Worm (Caenorhabditis elegans) whole organism, L2 larva: ENCODE results near the gene W05H7.1.

ENCODE experiments used
- aly-2 ChIP-seq: fragments of 150-350 bp; optimal IDR thresholded peaks from 2 replicates; lab custom pipeline; 2014; ENCODE audit warnings: missing biosample characterization, missing genetic modification characterization
- ceh-16 ChIP-seq: fragments of 150-350 bp; optimal IDR thresholded peaks from 2 replicates; lab custom pipeline; 2014; ENCODE audit warnings: missing biosample characterization, missing genetic modification characterization
- egl-27 ChIP-seq: sonication (generic microtip); optimal IDR thresholded peaks from 3 replicates; lab custom pipeline; 2017; ENCODE audit warnings: missing biosample characterization, missing genetic modification reagents, missing genetic modification characterization
- elt-1 ChIP-seq: fragments of 150-350 bp; optimal IDR thresholded peaks from 2 replicates; lab custom pipeline; 2014; ENCODE audit warnings: missing biosample characterization, missing genetic modification characterization
- elt-3 ChIP-seq: sonication (generic microtip); optimal IDR thresholded peaks from 2 replicates; lab custom pipeline; 2017; ENCODE audit warnings: missing biosample characterization, missing genetic modification characterization
- lin-39 ChIP-seq: fragments of 150-350 bp; optimal IDR thresholded peaks from 2 replicates; lab custom pipeline; 2014; ENCODE audit warnings: missing biosample characterization, missing genetic modification reagents, missing genetic modification characterization
- nhr-10 ChIP-seq: sonication (generic microtip); optimal IDR thresholded peaks from 2 replicates; lab custom pipeline; 2017; ENCODE audit warnings: missing biosample characterization, missing genetic modification characterization
- nhr-12 ChIP-seq: fragments of 150-350 bp; optimal IDR thresholded peaks from 2 replicates; lab custom pipeline; 2014; ENCODE audit warnings: missing biosample characterization, missing genetic modification characterization
- nhr-129 ChIP-seq: fragments of 150-350 bp; optimal IDR thresholded peaks from 2 replicates; lab custom pipeline; 2014; ENCODE audit warnings: missing biosample characterization, missing genetic modification characterization
- sem-4 ChIP-seq: fragments of 150-350 bp; optimal IDR thresholded peaks from 2 replicates; lab custom pipeline; 2014; ENCODE audit warnings: missing biosample characterization, missing genetic modification reagents, missing genetic modification characterization
- unc-62 ChIP-seq: fragments of 150-350 bp; optimal IDR thresholded peaks from 2 replicates; lab custom pipeline; 2014; ENCODE audit warnings: missing biosample characterization, missing genetic modification reagents, missing genetic modification characterization

DNA sequence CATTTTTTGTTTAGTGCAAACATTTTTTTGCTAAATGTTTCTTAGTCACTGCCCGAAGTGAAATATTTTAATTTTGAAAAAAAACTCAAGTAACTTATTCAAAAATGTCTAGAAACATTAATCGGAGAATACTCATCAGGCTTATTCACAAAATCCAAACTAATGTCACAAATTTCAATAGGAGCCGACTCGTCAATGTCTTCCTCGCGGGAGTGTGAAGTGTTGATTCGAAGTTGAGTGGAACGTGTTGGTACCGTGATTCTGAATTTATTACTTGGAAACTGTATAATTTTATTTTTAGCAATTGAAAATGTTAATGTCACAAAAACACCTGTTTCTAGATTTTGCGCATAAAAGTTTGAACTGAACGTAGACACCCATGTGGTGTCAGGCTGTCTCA is 39.0 kb downstream of the W05H7.1 start:
- TF ChIP-seq nhr-12 (tag; lab: Kevin White, UChicago) (no peak), nhr-129 (tag; lab: Kevin White, UChicago) (no peak), ceh-16 (tag; lab: Kevin White, UChicago) (no peak), elt-3 (tag; lab: Kevin White, UChicago) (no peak), elt-1 (tag; lab: Kevin White, UChicago) (no peak), sem-4 (tag; lab: Kevin White, UChicago) (no peak), lin-39 (no peak), unc-62 (GFP tag; lab: Kevin White, UChicago) (no peak), egl-27 (tag; lab: Kevin White, UChicago) (no peak), nhr-10 (tag; lab: Kevin White, UChicago) (no peak), aly-2 (tag; lab: Kevin White, UChicago) (no peak)
